Worm (Caenorhabditis elegans) whole organism, early embryonic: ENCODE data around the gene osm-8.

Experiments
- B0310.2 ChIP-seq: sonication (generic microtip); optimal IDR thresholded peaks from 2 replicates; lab custom pipeline; 2016; ENCODE audit warnings: mild to moderate bottlenecking, missing genetic modification characterization, missing compliant biosample characterization
- F13C5.2 ChIP-seq: sonication (generic microtip); optimal IDR thresholded peaks from 2 replicates; lab custom pipeline; 2017; ENCODE audit warnings: mild to moderate bottlenecking, missing genetic modification characterization, inconsistent platforms, missing compliant biosample characterization
- ama-1 ChIP-seq: fragments of 150-350 bp; optimal IDR thresholded peaks from 2 replicates; lab custom pipeline; 2014
- ets-7 ChIP-seq: sonication (generic microtip); optimal IDR thresholded peaks from 2 replicates; lab custom pipeline; 2016; ENCODE audit warnings: missing genotype, missing genetic modification characterization, missing compliant biosample characterization
- hmbx-1 ChIP-seq: sonication (generic microtip); optimal IDR thresholded peaks from 2 replicates; lab custom pipeline; 2016; ENCODE audit warnings: mild to moderate bottlenecking, missing genetic modification characterization, missing compliant biosample characterization
- hnd-1 ChIP-seq: sonication (generic microtip); optimal IDR thresholded peaks from 2 replicates; lab custom pipeline; 2016; ENCODE audit warnings: missing genetic modification characterization, missing compliant biosample characterization
- scrt-1 ChIP-seq: fragments of 200-800 bp; sonication (Bioruptor generic); IDR thresholded peaks from 2 replicates; pipeline ENCODE4 v1.3.6; 2022; ENCODE audit warnings: missing genetic modification characterization, missing compliant biosample characterization
- tra-4 ChIP-seq: sonication (generic microtip); optimal IDR thresholded peaks from 2 replicates; lab custom pipeline; 2017; ENCODE audit warnings: missing genetic modification characterization, missing compliant biosample characterization

DNA sequence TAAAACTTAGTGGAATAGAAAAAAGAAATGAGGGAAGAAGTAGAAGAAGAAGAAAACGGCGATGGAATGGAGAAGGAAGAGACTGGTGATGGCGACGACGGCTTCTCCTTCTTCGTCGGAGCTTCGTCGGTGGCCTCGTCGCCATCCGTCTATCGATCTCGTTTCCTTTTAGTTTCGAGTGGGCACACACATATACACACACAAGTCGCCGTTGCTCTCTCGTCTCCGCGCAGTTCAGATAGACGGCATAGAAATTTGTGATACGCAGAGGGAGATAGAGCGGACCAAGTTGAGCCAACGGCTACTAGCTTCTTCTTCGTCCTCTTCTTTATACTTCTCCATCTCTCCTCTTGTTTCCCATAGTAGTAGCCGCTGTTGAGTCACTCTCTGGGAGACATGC, 12.0 kb downstream of the osm-8 start:
- TF ChIP-seq ets-7 (tag; lab: Kevin White, UChicago) (no peak), ama-1 (lab: Kevin White, UChicago) (no peak), B0310.2 (tag; lab: Kevin White, UChicago) (no peak), scrt-1 (GFP tag; lab: Robert Waterston, UW) (0 out of 2 replicates have a peak, but pooled peaks have one; percentile 28), F13C5.2 (tag; lab: Kevin White, UChicago) (no peak), tra-4 (no peak), hmbx-1 (tag; lab: Kevin White, UChicago) (no peak), hnd-1 (no peak)
